Fruit fly (Drosophila melanogaster) Kc167 (cell line): ENCODE results near the gene CG6843.

Experiments used
- Sin3A ChIP-seq: fragments of >200 bp; optimal IDR thresholded peaks from 2 replicates; lab custom pipeline; 2018; ENCODE audit warnings: missing external identifiers
- psq ChIP-seq: fragments of >200 bp; optimal IDR thresholded peaks from 2 replicates; lab custom pipeline; 2017; ENCODE audit warnings: missing external identifiers

dm6 chr3L:18945938-18946337, 44.5 kb downstream of the CG6843 start, which contains the start of gene CG32204:
- TF ChIP-seq Sin3A (no peak), psq (lab: Kevin White, UChicago) (no peak)
